Worm (Caenorhabditis elegans) whole organism, midembryonic: ENCODE results near the gene npr-22.

ENCODE experiments used
- T22C8.4 ChIP-seq: fragments of 200-800 bp; sonication (Bioruptor generic); IDR thresholded peaks from 2 replicates; pipeline ENCODE4 v1.3.6; 2022; ENCODE audit warnings: missing genetic modification characterization, missing compliant biosample characterization
- cog-1 ChIP-seq: sonication (generic microtip); optimal IDR thresholded peaks from 2 replicates; lab custom pipeline; 2016; ENCODE audit warnings: missing genetic modification characterization, missing compliant biosample characterization
- flt-1 ChIP-seq: fragments of 200-800 bp; sonication (Bioruptor generic); IDR thresholded peaks from 2 replicates; pipeline ENCODE4 v1.3.6; 2022; ENCODE audit warnings: missing genetic modification characterization, missing compliant biosample characterization
- klf-2 ChIP-seq: fragments of 200-800 bp; sonication (Bioruptor generic); conservative IDR thresholded peaks from 2 replicates; pipeline ENCODE4 v1.3.6; 2022; ENCODE audit warnings: missing genetic modification reagents, missing genetic modification characterization, missing compliant biosample characterization
- med-1 ChIP-seq: sonication (generic microtip); optimal IDR thresholded peaks from 2 replicates; lab custom pipeline; 2017; ENCODE audit warnings: missing genetic modification characterization, mild to moderate bottlenecking, missing compliant biosample characterization, antibody characterized with exemption, missing genetic modification reagents; ENCODE audit not compliant: insufficient read depth
- ref-1 ChIP-seq: fragments of 200-800 bp; sonication (Bioruptor generic); conservative IDR thresholded peaks from 2 replicates; pipeline ENCODE4 v1.3.6; 2022; ENCODE audit warnings: missing genetic modification reagents, missing genetic modification characterization, missing compliant biosample characterization
- tab-1 ChIP-seq: fragments of 200-800 bp; sonication (Bioruptor generic); IDR thresholded peaks from 2 replicates; pipeline ENCODE4 v1.3.6; 2022; ENCODE audit warnings: missing genetic modification characterization, missing compliant biosample characterization
- ztf-23 ChIP-seq: fragments of 200-800 bp; sonication (Bioruptor generic); IDR thresholded peaks from 2 replicates; pipeline ENCODE4 v1.3.6; 2022; ENCODE audit warnings: missing genetic modification reagents, missing genetic modification characterization, missing compliant biosample characterization
- ztf-29 ChIP-seq: fragments of 200-800 bp; sonication (Bioruptor generic); IDR thresholded peaks from 2 replicates; pipeline ENCODE4 v1.3.6; 2022; ENCODE audit warnings: missing genetic modification reagents, missing genetic modification characterization, missing compliant biosample characterization

npr-22 gene

ce11 chrIV:8559132-8559531 lies at the start of gene npr-22:
npr-22 (plus strand) TSS chrIV:8559432.
- TF ChIP-seq tab-1 (GFP tag; lab: Robert Waterston, UW) (no peak), ztf-23 (GFP tag; lab: Robert Waterston, UW) (no peak), ztf-29 (GFP tag; lab: Robert Waterston, UW) (no peak), med-1 (GFP tag; lab: Kevin White, UChicago) (no peak), flt-1 (GFP tag; lab: Robert Waterston, UW) (no peak), klf-2 (GFP tag; lab: Robert Waterston, UW) (no peak), T22C8.4 (GFP tag; lab: Robert Waterston, UW) (no peak), cog-1 (tag; lab: Kevin White, UChicago) (no peak), ref-1 (GFP tag; lab: Robert Waterston, UW) (no peak)

DNA sequence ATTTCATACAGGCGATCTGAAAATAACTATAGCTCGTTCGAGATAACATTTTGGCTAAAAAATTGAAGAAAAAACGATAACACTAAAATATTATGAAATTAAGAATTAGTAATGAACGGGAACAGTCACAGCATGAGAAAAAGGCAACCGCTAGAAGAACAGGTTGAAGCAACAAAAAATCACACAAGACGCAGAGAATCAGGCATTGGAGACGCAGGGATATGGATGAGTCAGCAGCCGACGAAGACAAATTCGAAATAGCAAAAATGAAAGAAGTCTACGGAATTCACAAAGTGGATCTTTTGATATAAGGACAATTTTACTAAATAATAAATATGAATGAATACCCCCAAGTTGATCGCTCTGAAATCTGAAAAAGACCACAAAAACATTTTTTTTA lies 48.7 kb upstream of the npr-22 start, which contains the start of gene tag-77:
tag-77 (minus strand) TSS at position 15 of the 400 bp plus-strand sequence.
- TF ChIP-seq tab-1 (GFP tag; lab: Robert Waterston, UW) (no peak), ztf-23 (GFP tag; lab: Robert Waterston, UW) (no peak), ref-1 (GFP tag; lab: Robert Waterston, UW) (no peak), klf-2 (GFP tag; lab: Robert Waterston, UW) (no peak), T22C8.4 (GFP tag; lab: Robert Waterston, UW) (no peak), med-1 (GFP tag; lab: Kevin White, UChicago) (no peak)

DNA sequence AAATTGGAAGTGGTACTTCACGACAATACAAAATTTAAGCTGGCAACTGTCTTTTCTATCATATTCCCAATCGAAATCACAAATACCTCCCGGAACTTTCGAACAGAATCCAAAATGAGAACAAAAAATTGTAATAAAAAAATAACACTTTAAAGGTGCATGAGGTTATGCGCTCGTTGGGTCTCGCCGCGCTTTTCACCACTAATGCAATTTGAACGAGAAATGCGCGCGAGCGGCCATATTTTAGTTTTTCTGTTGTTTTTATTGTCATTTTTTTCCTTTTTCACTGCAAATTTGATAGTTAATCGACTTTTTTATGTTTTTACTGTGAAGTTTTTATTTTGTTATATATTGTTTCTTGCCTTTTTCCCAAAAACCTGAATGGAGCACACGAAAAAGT lies 48.2 kb upstream of the npr-22 start, which contains the start of gene mes-6:
mes-6 (plus strand) TSS at position 229 of the 400 bp plus-strand sequence.
- no peak for TF ChIP-seq ztf-29 (GFP tag; lab: Robert Waterston, UW)
- no peak for TF ChIP-seq flt-1 (GFP tag; lab: Robert Waterston, UW)
- no peak for TF ChIP-seq klf-2 (GFP tag; lab: Robert Waterston, UW)
- no peak for TF ChIP-seq med-1 (GFP tag; lab: Kevin White, UChicago)
- TF ChIP-seq tab-1 (GFP tag; lab: Robert Waterston, UW) = no peak
- no peak for TF ChIP-seq ztf-23 (GFP tag; lab: Robert Waterston, UW)
- no peak for TF ChIP-seq ref-1 (GFP tag; lab: Robert Waterston, UW)
- no peak for TF ChIP-seq cog-1 (tag; lab: Kevin White, UChicago)
- TF ChIP-seq T22C8.4 (GFP tag; lab: Robert Waterston, UW) = no peak

DNA sequence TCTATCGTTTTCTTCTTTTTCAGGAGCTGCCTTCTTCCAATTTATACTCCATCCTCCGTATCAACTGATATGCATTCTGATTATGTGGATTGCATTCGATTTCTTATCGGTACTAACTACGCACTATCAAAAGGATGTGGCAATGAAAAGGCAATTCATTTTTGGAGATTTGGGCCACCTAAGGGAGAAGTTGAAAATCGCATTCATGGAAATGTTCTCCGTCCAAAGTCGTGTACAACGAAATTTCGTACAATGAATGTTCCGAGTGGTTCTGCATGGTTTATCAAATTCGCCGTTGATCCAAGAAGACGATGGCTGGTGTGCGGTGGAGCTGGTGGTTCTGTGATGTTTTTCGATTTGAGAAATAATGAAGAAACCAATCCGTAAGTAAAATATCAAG lies 46.6 kb upstream of the npr-22 start, which contains the start of gene C09G4.4:
C09G4.4 (plus strand) TSS at position 301 of the 400 bp plus-strand sequence.
- TF ChIP-seq ztf-29 (GFP tag; lab: Robert Waterston, UW) = no peak
- no peak for TF ChIP-seq med-1 (GFP tag; lab: Kevin White, UChicago)
- no peak for TF ChIP-seq ref-1 (GFP tag; lab: Robert Waterston, UW)
- no peak for TF ChIP-seq klf-2 (GFP tag; lab: Robert Waterston, UW)
- no peak for TF ChIP-seq T22C8.4 (GFP tag; lab: Robert Waterston, UW)
- TF ChIP-seq ztf-23 (GFP tag; lab: Robert Waterston, UW) = no peak
- no peak for TF ChIP-seq cog-1 (tag; lab: Kevin White, UChicago)
- no peak for TF ChIP-seq flt-1 (GFP tag; lab: Robert Waterston, UW)
- TF ChIP-seq tab-1 (GFP tag; lab: Robert Waterston, UW) = no peak

DNA sequence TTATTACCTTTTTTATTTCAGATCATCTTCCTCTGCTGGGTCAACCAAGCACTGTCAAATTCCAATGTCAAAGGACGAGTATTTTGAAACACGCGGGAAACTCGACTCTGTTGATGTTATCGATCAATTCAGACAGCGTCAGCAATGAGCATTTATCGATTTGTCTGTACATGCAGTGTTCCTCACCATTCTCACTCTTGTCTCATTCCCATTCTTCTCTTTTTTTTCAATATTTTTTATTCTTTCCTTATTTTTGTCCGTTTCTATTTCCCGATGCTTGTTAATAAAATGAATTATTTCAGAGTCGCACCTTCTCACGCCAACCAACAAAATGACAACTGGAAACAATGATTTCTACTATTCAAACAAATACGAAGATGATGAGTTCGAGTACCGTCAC lies 45.6 kb upstream of the npr-22 start, which contains the start of gene cks-1:
cks-1 (plus strand) TSS at position 301 of the 400 bp plus-strand sequence.
- TF ChIP-seq ref-1 (GFP tag; lab: Robert Waterston, UW) (no peak), ztf-23 (GFP tag; lab: Robert Waterston, UW) (no peak), ztf-29 (GFP tag; lab: Robert Waterston, UW) (no peak), cog-1 (tag; lab: Kevin White, UChicago) (no peak), flt-1 (GFP tag; lab: Robert Waterston, UW) (no peak), med-1 (GFP tag; lab: Kevin White, UChicago) (no peak), tab-1 (GFP tag; lab: Robert Waterston, UW) (no peak), klf-2 (GFP tag; lab: Robert Waterston, UW) (no peak), T22C8.4 (GFP tag; lab: Robert Waterston, UW) (no peak)

ce11 chrIV:8514546-8514945 lies 44.7 kb upstream of the npr-22 start:
- TF ChIP-seq med-1 (GFP tag; lab: Kevin White, UChicago) (no peak), cog-1 (tag; lab: Kevin White, UChicago) (no peak), T22C8.4 (GFP tag; lab: Robert Waterston, UW) (no peak), tab-1 (GFP tag; lab: Robert Waterston, UW) (no peak), ztf-29 (GFP tag; lab: Robert Waterston, UW) (no peak), klf-2 (GFP tag; lab: Robert Waterston, UW) (no peak), ref-1 (GFP tag; lab: Robert Waterston, UW) (no peak), ztf-23 (GFP tag; lab: Robert Waterston, UW) (no peak), flt-1 (GFP tag; lab: Robert Waterston, UW) (no peak)

ce11 chrIV:8519949-8520348 lies 39.3 kb upstream of the npr-22 start:
- TF ChIP-seq ztf-29 (GFP tag; lab: Robert Waterston, UW) (no peak), T22C8.4 (GFP tag; lab: Robert Waterston, UW) (no peak), cog-1 (tag; lab: Kevin White, UChicago) (no peak), flt-1 (GFP tag; lab: Robert Waterston, UW) (no peak), ztf-23 (GFP tag; lab: Robert Waterston, UW) (no peak), med-1 (GFP tag; lab: Kevin White, UChicago) (no peak), tab-1 (GFP tag; lab: Robert Waterston, UW) (no peak), ref-1 (GFP tag; lab: Robert Waterston, UW) (no peak), klf-2 (GFP tag; lab: Robert Waterston, UW) (no peak)

DNA sequence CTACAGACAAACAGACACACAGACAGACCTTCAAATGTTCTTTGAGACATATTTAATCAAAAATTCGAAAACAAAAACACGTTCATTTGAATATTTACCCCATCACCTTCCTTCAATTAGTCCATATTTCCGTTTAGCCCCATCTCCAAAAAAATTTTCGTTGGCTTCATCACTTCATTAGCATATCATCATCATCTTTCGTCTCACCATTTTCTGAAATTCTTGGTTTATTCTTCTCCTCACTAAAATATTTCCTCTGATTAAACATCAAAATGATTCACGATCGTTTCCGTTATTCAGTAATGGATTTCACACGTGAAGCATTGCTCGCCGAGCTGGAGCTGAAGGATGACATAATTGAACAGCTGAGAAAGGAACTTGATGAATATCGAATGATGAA lies 38.6 kb upstream of the npr-22 start, which contains the start of gene pkg-2:
pkg-2 (plus strand) TSS at position 301 of the 400 bp plus-strand sequence.
- TF ChIP-seq ztf-29 (GFP tag; lab: Robert Waterston, UW) (no peak), med-1 (GFP tag; lab: Kevin White, UChicago) (no peak), ref-1 (GFP tag; lab: Robert Waterston, UW) (no peak), klf-2 (GFP tag; lab: Robert Waterston, UW) (no peak), T22C8.4 (GFP tag; lab: Robert Waterston, UW) (no peak), cog-1 (tag; lab: Kevin White, UChicago) (no peak), flt-1 (GFP tag; lab: Robert Waterston, UW) (no peak), tab-1 (GFP tag; lab: Robert Waterston, UW) (no peak), ztf-23 (GFP tag; lab: Robert Waterston, UW) (no peak)
